Worm (Caenorhabditis elegans) whole organism, L3 larva: ENCODE data around the gene E04D5.5.

ENCODE experiments used
- R02D3.7 ChIP-seq: fragments of 150-350 bp; optimal IDR thresholded peaks from 2 replicates; lab custom pipeline; 2014; ENCODE audit warnings: missing biosample characterization, missing genetic modification characterization
- ZK546.5 ChIP-seq: sonication (generic microtip); optimal IDR thresholded peaks from 2 replicates; lab custom pipeline; 2017; ENCODE audit warnings: missing biosample characterization, missing genetic modification characterization
- ceh-16 ChIP-seq: sonication (generic microtip); optimal IDR thresholded peaks from 2 replicates; lab custom pipeline; 2017; ENCODE audit warnings: missing biosample characterization, missing genetic modification characterization
- ceh-28 ChIP-seq: fragments of 150-350 bp; optimal IDR thresholded peaks from 2 replicates; lab custom pipeline; 2014; ENCODE audit warnings: missing biosample characterization, missing genetic modification reagents, missing genetic modification characterization
- ceh-82 ChIP-seq: fragments of 150-350 bp; optimal IDR thresholded peaks from 2 replicates; lab custom pipeline; 2014; ENCODE audit warnings: missing biosample characterization, missing genetic modification characterization
- ceh-9 ChIP-seq: sonication (generic microtip); optimal IDR thresholded peaks from 2 replicates; lab custom pipeline; 2018; ENCODE audit warnings: missing biosample characterization, missing genetic modification characterization
- elt-2 ChIP-seq: sonication (generic microtip); optimal IDR thresholded peaks from 2 replicates; lab custom pipeline; 2016; ENCODE audit warnings: missing genetic modification reagents, mild to moderate bottlenecking, missing genetic modification characterization, missing compliant biosample characterization
- eor-1 ChIP-seq, 2 experiments: fragments of 150-350 bp; optimal IDR thresholded peaks; 2 replicates each; lab custom pipeline; 2014 to 2018; ENCODE audit warnings: missing biosample characterization in 2 of 2, missing genetic modification characterization in 2 of 2
- fkh-10 ChIP-seq: sonication (generic microtip); optimal IDR thresholded peaks from 2 replicates; lab custom pipeline; 2017; ENCODE audit warnings: missing biosample characterization, missing genetic modification reagents, missing genetic modification characterization
- fkh-2 ChIP-seq: fragments of 150-350 bp; optimal IDR thresholded peaks from 2 replicates; lab custom pipeline; 2014; ENCODE audit warnings: missing biosample characterization, missing genetic modification reagents, missing genetic modification characterization
- hmg-11 ChIP-seq: sonication (generic microtip); optimal IDR thresholded peaks from 2 replicates; lab custom pipeline; 2016; ENCODE audit warnings: missing genetic modification characterization, missing compliant biosample characterization
- lin-15B ChIP-seq: fragments of 150-350 bp; optimal IDR thresholded peaks from 2 replicates; lab custom pipeline; 2014; ENCODE audit warnings: missing biosample characterization, missing genetic modification characterization
- lin-39 ChIP-seq: fragments of 150-350 bp; optimal IDR thresholded peaks from 2 replicates; lab custom pipeline; 2018; ENCODE audit warnings: missing biosample characterization, missing genetic modification reagents, missing genetic modification characterization
- nfya-1 ChIP-seq: sonication (generic microtip); optimal IDR thresholded peaks from 2 replicates; lab custom pipeline; 2017; ENCODE audit warnings: missing genetic modification characterization, mild to moderate bottlenecking, missing compliant biosample characterization, antibody characterized with exemption, moderate library complexity; ENCODE audit not compliant: insufficient read depth
- nhr-11 ChIP-seq: fragments of 150-350 bp; optimal IDR thresholded peaks from 2 replicates; lab custom pipeline; 2014; ENCODE audit warnings: missing biosample characterization, missing genetic modification characterization
- nhr-12 ChIP-seq: fragments of 150-350 bp; optimal IDR thresholded peaks from 2 replicates; lab custom pipeline; 2014; ENCODE audit warnings: missing biosample characterization, missing genetic modification characterization
- nhr-43 ChIP-seq: sonication (generic microtip); optimal IDR thresholded peaks from 2 replicates; lab custom pipeline; 2016; ENCODE audit warnings: mild to moderate bottlenecking, missing genetic modification characterization, missing compliant biosample characterization; ENCODE audit not compliant: poor library complexity, severe bottlenecking
- nhr-67 ChIP-seq: fragments of 150-350 bp; optimal IDR thresholded peaks from 2 replicates; lab custom pipeline; 2014; ENCODE audit warnings: missing biosample characterization, missing genetic modification characterization
- sea-2 ChIP-seq: fragments of 150-350 bp; sonication (generic microtip); optimal IDR thresholded peaks from 4 replicates; lab custom pipeline; 2014; ENCODE audit warnings: missing biosample characterization, missing genetic modification reagents, missing genetic modification characterization
- snpc-4 ChIP-seq: fragments of 150-350 bp; optimal IDR thresholded peaks from 2 replicates; lab custom pipeline; 2014; ENCODE audit warnings: missing biosample characterization, missing genetic modification characterization
- unc-39 ChIP-seq: sonication (generic microtip); optimal IDR thresholded peaks from 4 replicates; lab custom pipeline; 2017; ENCODE audit warnings: missing biosample characterization, missing genetic modification characterization
- unc-62 ChIP-seq: fragments of 150-350 bp; sonication (generic microtip); optimal IDR thresholded peaks from 4 replicates; lab custom pipeline; 2014; ENCODE audit warnings: missing biosample characterization, missing genetic modification reagents, missing genetic modification characterization
- ztf-4 ChIP-seq: fragments of 150-350 bp; optimal IDR thresholded peaks from 2 replicates; lab custom pipeline; 2014; ENCODE audit warnings: missing biosample characterization, missing genetic modification characterization

The E04D5.5 gene

ce11 chrII:10456979-10457378, 45.9 kb downstream of the E04D5.5 start, which contains the start of gene ZK673.11:
TSS of gene ZK673.11 (plus strand) at chrII:10457279.
- TF ChIP-seq ztf-4 (tag; lab: Kevin White, UChicago) (no peak), nhr-43 (tag; lab: Kevin White, UChicago) (no peak), R02D3.7 (tag; lab: Kevin White, UChicago) (no peak), lin-15B (tag; lab: Kevin White, UChicago) (no peak), fkh-2 (tag; lab: Kevin White, UChicago) (no peak), lin-39 (no peak), unc-39 (tag; lab: Kevin White, UChicago) (no peak), ceh-28 (tag; lab: Kevin White, UChicago) (no peak), ZK546.5 (no peak), elt-2 (no peak), snpc-4 (tag; lab: Kevin White, UChicago) (no peak), nfya-1 (tag; lab: Kevin White, UChicago) (no peak), sea-2 (GFP tag; lab: Kevin White, UChicago) (no peak), ceh-82 (no peak), nhr-11 (tag; lab: Kevin White, UChicago) (no peak), fkh-10 (GFP tag; lab: Kevin White, UChicago) (no peak)

ce11 chrII:10461207-10461606, 50.1 kb downstream of the E04D5.5 start, which contains the start of gene ZK673.5:
TSS of gene ZK673.5 (plus strand) at chrII:10461507.
- no peak for TF ChIP-seq nhr-67 (tag; lab: Kevin White, UChicago)
- no peak for TF ChIP-seq ceh-9 (tag; lab: Kevin White, UChicago)
- no peak for TF ChIP-seq hmg-11 (tag; lab: Kevin White, UChicago)
- TF ChIP-seq nhr-12 = no peak
- TF ChIP-seq unc-62 (GFP tag; lab: Kevin White, UChicago) = no peak
- TF ChIP-seq ceh-16 (tag; lab: Kevin White, UChicago) = no peak
- TF ChIP-seq unc-39 (tag; lab: Kevin White, UChicago) = no peak
- TF ChIP-seq sea-2 (GFP tag; lab: Kevin White, UChicago) = no peak
- no peak for TF ChIP-seq ceh-82
- no peak for TF ChIP-seq eor-1 (tag; optimal IDR thresholded peaks at IDR 0.05; lab: Kevin White, UChicago)
- TF ChIP-seq, all 47 proteins: peak for 0
